Fruit fly (Drosophila melanogaster) whole organism, prepupa: ENCODE results near the gene Zpr1.
A peak's percentile ranks its signal among the peaks of the same experiment; 100 is the strongest.

Experiments used
- CG10631 ChIP-seq: fragments of 200-800 bp; sonication (Bioruptor generic); optimal IDR thresholded peaks from 2 replicates; lab custom pipeline; 2016; ENCODE audit warnings: missing biosample characterization, missing genetic modification characterization
- CG10669 ChIP-seq: fragments of 200-800 bp; sonication (Bioruptor generic); optimal IDR thresholded peaks from 3 replicates; lab custom pipeline; 2018; ENCODE audit warnings: missing biosample characterization, mild to moderate bottlenecking, missing genetic modification characterization, moderate library complexity
- CG1621 ChIP-seq: fragments of 200-800 bp; sonication (Bioruptor generic); optimal IDR thresholded peaks from 3 replicates; lab custom pipeline; 2018; ENCODE audit warnings: missing biosample characterization, mild to moderate bottlenecking, missing genetic modification characterization
- CG16779 ChIP-seq: fragments of 200-800 bp; sonication (Bioruptor generic); optimal IDR thresholded peaks from 3 replicates; lab custom pipeline; 2017; ENCODE audit warnings: missing biosample characterization, mild to moderate bottlenecking, missing genetic modification characterization
- CG31627 ChIP-seq: fragments of 200-800 bp; sonication (Bioruptor generic); optimal IDR thresholded peaks from 3 replicates; lab custom pipeline; 2016; ENCODE audit warnings: missing biosample characterization, missing genetic modification characterization
- CG32006 ChIP-seq: fragments of 200-800 bp; sonication (Bioruptor generic); optimal IDR thresholded peaks from 3 replicates; lab custom pipeline; 2017; ENCODE audit warnings: missing biosample characterization, mild to moderate bottlenecking, missing genetic modification characterization
- CG4318 ChIP-seq: fragments of 200-800 bp; sonication (Bioruptor generic); optimal IDR thresholded peaks from 3 replicates; lab custom pipeline; 2017; ENCODE audit warnings: missing biosample characterization, mild to moderate bottlenecking, missing genetic modification characterization
- CG6276 ChIP-seq: fragments of 200-800 bp; sonication (Bioruptor generic); optimal IDR thresholded peaks from 2 replicates; lab custom pipeline; 2017; ENCODE audit warnings: missing biosample characterization, mild to moderate bottlenecking, missing genetic modification characterization
- CG6808 ChIP-seq: fragments of 200-800 bp; sonication (Bioruptor generic); optimal IDR thresholded peaks from 3 replicates; lab custom pipeline; 2017; ENCODE audit warnings: missing biosample characterization, missing genetic modification characterization, mild to moderate bottlenecking, moderate library complexity, missing genetic modification reagents
- CG8119 ChIP-seq: fragments of 200-800 bp; sonication (Bioruptor generic); IDR thresholded peaks from 3 replicates; pipeline ENCODE4 v1.3.6; 2022; ENCODE audit warnings: missing biosample characterization, missing genetic modification characterization
- CG8319 ChIP-seq: fragments of 200-800 bp; sonication (Bioruptor generic); optimal IDR thresholded peaks from 3 replicates; lab custom pipeline; 2016; ENCODE audit warnings: missing biosample characterization, missing genetic modification characterization
- CG8632 ChIP-seq: fragments of 200-800 bp; sonication (Bioruptor generic); optimal IDR thresholded peaks from 3 replicates; lab custom pipeline; 2016; ENCODE audit warnings: missing biosample characterization, missing genetic modification characterization
- CG9139 ChIP-seq: fragments of 200-800 bp; sonication (Bioruptor generic); optimal IDR thresholded peaks from 3 replicates; lab custom pipeline; 2017; ENCODE audit warnings: missing biosample characterization, mild to moderate bottlenecking, missing genetic modification characterization
- Eip75B ChIP-seq: fragments of 200-800 bp; sonication (Bioruptor generic); optimal IDR thresholded peaks from 3 replicates; lab custom pipeline; 2016; ENCODE audit warnings: missing biosample characterization, missing genetic modification characterization
- Eip78C ChIP-seq: fragments of 200-800 bp; sonication (Bioruptor generic); peaks from one replicate; lab custom pipeline; 2016; ENCODE audit warnings: missing biosample characterization, missing genetic modification characterization
- Eip93F ChIP-seq: fragments of 200-800 bp; sonication (Bioruptor generic); optimal IDR thresholded peaks from 2 replicates; lab custom pipeline; 2016; ENCODE audit warnings: missing biosample characterization, mild to moderate bottlenecking, missing genetic modification characterization
- Ets21C ChIP-seq: fragments of 200-800 bp; sonication (Bioruptor generic); optimal IDR thresholded peaks from 3 replicates; lab custom pipeline; 2016; ENCODE audit warnings: missing biosample characterization, missing genetic modification characterization
- Gug ChIP-seq: fragments of 200-800 bp; sonication (Bioruptor generic); IDR thresholded peaks from 2 replicates; pipeline ENCODE4 v1.3.6; 2022; ENCODE audit warnings: missing biosample characterization, missing genetic modification characterization
- Hr38 ChIP-seq: sonication (Bioruptor generic); optimal IDR thresholded peaks from 2 replicates; lab custom pipeline; 2016; ENCODE audit warnings: missing biosample characterization, missing genetic modification characterization
- Hr39 ChIP-seq: fragments of 200-800 bp; sonication (Bioruptor generic); optimal IDR thresholded peaks from 2 replicates; lab custom pipeline; 2016; ENCODE audit warnings: missing biosample characterization, missing genetic modification characterization
- Hr4 ChIP-seq: fragments of 200-800 bp; sonication (Bioruptor generic); optimal IDR thresholded peaks from 3 replicates; lab custom pipeline; 2016; ENCODE audit warnings: missing biosample characterization, missing genetic modification characterization
- Lpt ChIP-seq: fragments of 200-800 bp; sonication (Bioruptor generic); optimal IDR thresholded peaks from 3 replicates; lab custom pipeline; 2016; ENCODE audit warnings: missing biosample characterization, missing genetic modification characterization
- OdsH ChIP-seq: fragments of 200-800 bp; sonication (Bioruptor generic); optimal IDR thresholded peaks from 3 replicates; lab custom pipeline; 2016; ENCODE audit warnings: missing biosample characterization, missing genetic modification characterization
- Smox ChIP-seq: fragments of 200-800 bp; sonication (Bioruptor generic); optimal IDR thresholded peaks from 3 replicates; lab custom pipeline; 2016; ENCODE audit warnings: missing biosample characterization, missing genetic modification characterization
- Sox102F ChIP-seq: fragments of 200-800 bp; sonication (Bioruptor generic); optimal IDR thresholded peaks from 2 replicates; lab custom pipeline; 2016; ENCODE audit warnings: missing biosample characterization, mild to moderate bottlenecking, missing genetic modification characterization
- Sox14 ChIP-seq: fragments of 200-800 bp; sonication (Bioruptor generic); optimal IDR thresholded peaks from 3 replicates; lab custom pipeline; 2016; ENCODE audit warnings: missing biosample characterization, missing genetic modification characterization
- acj6 ChIP-seq: fragments of 200-800 bp; sonication (Bioruptor generic); optimal IDR thresholded peaks from 3 replicates; lab custom pipeline; 2016; ENCODE audit warnings: missing biosample characterization, missing genetic modification characterization
- dsx ChIP-seq: fragments of 200-800 bp; optimal IDR thresholded peaks from 3 replicates; lab custom pipeline; 2019; ENCODE audit warnings: missing biosample characterization, mild to moderate bottlenecking, missing genetic modification characterization, moderate library complexity; ENCODE audit not compliant: poor library complexity, severe bottlenecking
- eg ChIP-seq: fragments of 200-800 bp; sonication (Bioruptor generic); IDR thresholded peaks from 3 replicates; pipeline ENCODE4 v1.3.6; 2022; ENCODE audit warnings: missing biosample characterization, missing genetic modification characterization
- esn ChIP-seq: fragments of 200-800 bp; sonication (Bioruptor generic); optimal IDR thresholded peaks from 2 replicates; lab custom pipeline; 2016; ENCODE audit warnings: missing biosample characterization, mild to moderate bottlenecking, missing genetic modification characterization, moderate library complexity
- lz ChIP-seq: fragments of 200-800 bp; sonication (Bioruptor generic); optimal IDR thresholded peaks from 3 replicates; lab custom pipeline; 2016; ENCODE audit warnings: missing biosample characterization, missing genetic modification characterization
- salr ChIP-seq, 2 experiments: fragments of 200-800 bp; sonication (Bioruptor generic); optimal IDR thresholded peaks; 3 replicates each; lab custom pipeline; 2016 to 2018; ENCODE audit warnings: missing biosample characterization in 2 of 2, missing genetic modification characterization in 2 of 2, mild to moderate bottlenecking in 1 of 2
- ss ChIP-seq, 2 experiments: fragments of 200-800 bp; sonication (Bioruptor generic); optimal IDR thresholded peaks; 2 replicates in 1 of 2; 3 replicates in 1 of 2; lab custom pipeline; 2017 to 2018; ENCODE audit warnings: mild to moderate bottlenecking in 2 of 2, missing biosample characterization in 2 of 2, missing genetic modification characterization in 2 of 2, moderate library complexity in 1 of 2
- svp ChIP-seq: fragments of 200-800 bp; sonication (Bioruptor generic); peaks from one replicate; lab custom pipeline; 2016; ENCODE audit warnings: missing biosample characterization, missing genetic modification characterization
- topi ChIP-seq: fragments of 200-800 bp; sonication (Bioruptor generic); optimal IDR thresholded peaks from 3 replicates; lab custom pipeline; 2016; ENCODE audit warnings: missing biosample characterization, missing genetic modification characterization
- vri ChIP-seq: fragments of 200-800 bp; sonication (Bioruptor generic); optimal IDR thresholded peaks from 3 replicates; lab custom pipeline; 2016; ENCODE audit warnings: missing biosample characterization, mild to moderate bottlenecking, missing genetic modification characterization

Gene Zpr1

dm6 chrX:9134922-9135453 lies 26.9 kb downstream of the Zpr1 start, which contains the start of gene fend (continued):
- TF ChIP-seq CG8319 (GFP tag; lab: Kevin White, UChicago): no peak
- peak; percentile 49 for TF ChIP-seq CG6808 (GFP tag; lab: Kevin White, UChicago)
- TF ChIP-seq lz (GFP tag; lab: Kevin White, UChicago): peak; percentile 24
- peak; percentile 31 for TF ChIP-seq esn (GFP tag; lab: Kevin White, UChicago)
- TF ChIP-seq Ets21C: no peak
- no peak for TF ChIP-seq vri (GFP tag; lab: Kevin White, UChicago)
- peak; percentile 56 for TF ChIP-seq CG32006 (GFP tag; lab: Kevin White, UChicago)
- peak; percentile 4 for TF ChIP-seq Lpt (GFP tag; lab: Kevin White, UChicago)
- peak; percentile 86 for TF ChIP-seq Eip78C
- peak in 1 of 2 experiments; percentile 11 for TF ChIP-seq salr (GFP tag; optimal IDR thresholded peaks at IDR 0.05; lab: Kevin White, UChicago)
- no peak for TF ChIP-seq CG1621 (tag; lab: Kevin White, UChicago)
- TF ChIP-seq Hr4 (GFP tag; lab: Kevin White, UChicago): peak; percentile 3
- TF ChIP-seq OdsH (GFP tag; lab: Kevin White, UChicago): peak; percentile 19
- TF ChIP-seq Hr39 (GFP tag; lab: Kevin White, UChicago): no peak
- TF ChIP-seq CG8119 (GFP tag; lab: Robert Waterston, UW): no peak
- no peak for TF ChIP-seq CG8632 (GFP tag; lab: Kevin White, UChicago)

dm6 chrX:9134241-9134849 lies 27.5 kb downstream of the Zpr1 start:
- no peak for TF ChIP-seq CG10669 (GFP tag; lab: Kevin White, UChicago)
- TF ChIP-seq ss (GFP tag; optimal IDR thresholded peaks at IDR 0.05; lab: Kevin White, UChicago): peak; percentile 35 to 70
- no peak for TF ChIP-seq Sox14 (GFP tag; lab: Kevin White, UChicago)
- TF ChIP-seq CG6808 (GFP tag; lab: Kevin White, UChicago): peak; percentile 35
- TF ChIP-seq svp (GFP tag; lab: Kevin White, UChicago): peak; percentile 78
- TF ChIP-seq salr (GFP tag; optimal IDR thresholded peaks at IDR 0.05; lab: Kevin White, UChicago): no peak
- no peak for TF ChIP-seq acj6
- TF ChIP-seq CG8119 (GFP tag; lab: Robert Waterston, UW): 0 out of 3 replicates have a peak, but pooled peaks have one; percentile 32
- TF ChIP-seq CG6276 (GFP tag; lab: Kevin White, UChicago): no peak
- TF ChIP-seq esn (GFP tag; lab: Kevin White, UChicago): no peak
- no peak for TF ChIP-seq Sox102F
- no peak for TF ChIP-seq topi (GFP tag; lab: Kevin White, UChicago)
- no peak for TF ChIP-seq Eip75B (GFP tag; lab: Kevin White, UChicago)
- no peak for TF ChIP-seq Hr39 (GFP tag; lab: Kevin White, UChicago)
- peak; percentile 34; the same call in 1 of the 3 replicates for TF ChIP-seq eg (GFP tag; lab: Robert Waterston, UW)
- no peak for TF ChIP-seq CG16779
- peak; percentile 28 for TF ChIP-seq dsx

dm6 chrX:9133577-9134240 lies 28.2 kb downstream of the Zpr1 start:
- TF ChIP-seq Eip93F (GFP tag; lab: Kevin White, UChicago) (no peak), svp (GFP tag; lab: Kevin White, UChicago) (peak; percentile 86)

dm6 chrX:9132589-9133237 lies 29.2 kb downstream of the Zpr1 start:
- TF ChIP-seq CG6276 (GFP tag; lab: Kevin White, UChicago) (no peak), Lpt (GFP tag; lab: Kevin White, UChicago) (no peak), Smox (GFP tag; lab: Kevin White, UChicago) (no peak), Gug (GFP tag; lab: Robert Waterston, UW) (no peak), CG31627 (GFP tag; lab: Kevin White, UChicago) (no peak), CG10669 (GFP tag; lab: Kevin White, UChicago) (no peak), CG6808 (GFP tag; lab: Kevin White, UChicago) (no peak), CG16779 (no peak), Hr38 (GFP tag; lab: Kevin White, UChicago) (no peak), CG10631 (GFP tag; lab: Kevin White, UChicago) (no peak), Hr4 (GFP tag; lab: Kevin White, UChicago) (no peak), Ets21C (no peak), CG4318 (GFP tag; lab: Kevin White, UChicago) (no peak), CG8119 (GFP tag; lab: Robert Waterston, UW) (no peak), esn (GFP tag; lab: Kevin White, UChicago) (no peak), CG9139 (no peak)
